Worm (Caenorhabditis elegans) whole organism, L1 larva: ENCODE results near the gene K08H10.10.

ENCODE experiments used
- C04F5.9 ChIP-seq: sonication (generic microtip); optimal IDR thresholded peaks from 2 replicates; lab custom pipeline; 2016; ENCODE audit warnings: missing genetic modification characterization, missing compliant biosample characterization
- C16A3.4 ChIP-seq: fragments of 150-350 bp; optimal IDR thresholded peaks from 2 replicates; lab custom pipeline; 2014; ENCODE audit warnings: missing biosample characterization, missing genetic modification characterization
- F16B12.6 ChIP-seq: fragments of 150-350 bp; optimal IDR thresholded peaks from 2 replicates; lab custom pipeline; 2014; ENCODE audit warnings: missing biosample characterization, missing genetic modification characterization
- Y116A8C.19 ChIP-seq: sonication (generic microtip); optimal IDR thresholded peaks from 2 replicates; lab custom pipeline; 2016; ENCODE audit warnings: missing compliant biosample characterization, missing genetic modification characterization, borderline replicate concordance
- alr-1 ChIP-seq: fragments of 200-800 bp; sonication (Bioruptor generic); optimal IDR thresholded peaks from 2 replicates; lab custom pipeline; 2018; ENCODE audit warnings: borderline replicate concordance, mild to moderate bottlenecking, missing genetic modification characterization, missing compliant biosample characterization
- aly-2 ChIP-seq: fragments of 150-350 bp; optimal IDR thresholded peaks from 2 replicates; lab custom pipeline; 2014; ENCODE audit warnings: missing biosample characterization, missing genetic modification characterization
- ama-1 ChIP-seq: fragments of 150-350 bp; optimal IDR thresholded peaks from 2 replicates; lab custom pipeline; 2014
- blmp-1 ChIP-seq: fragments of 150-350 bp; optimal IDR thresholded peaks from 2 replicates; lab custom pipeline; 2014; ENCODE audit warnings: missing biosample characterization, missing genetic modification characterization
- ceh-63 ChIP-seq: fragments of 200-800 bp; sonication (Bioruptor generic); optimal IDR thresholded peaks from 2 replicates; lab custom pipeline; 2018; ENCODE audit warnings: mild to moderate bottlenecking, missing genetic modification characterization, missing compliant biosample characterization
- ceh-8 ChIP-seq: fragments of 200-800 bp; sonication (Bioruptor generic); optimal IDR thresholded peaks from 2 replicates; lab custom pipeline; 2018; ENCODE audit warnings: mild to moderate bottlenecking, missing genetic modification characterization, moderate library complexity, missing compliant biosample characterization
- ceh-82 ChIP-seq, 3 experiments: fragments of 150-350 bp in 1 of 3; sonication (generic microtip) in 2 of 3; optimal IDR thresholded peaks; 2 replicates each; lab custom pipeline; 2014 to 2017; ENCODE audit warnings: missing biosample characterization in 3 of 3, missing genetic modification characterization in 3 of 3
- ceh-88 ChIP-seq: fragments of 200-800 bp; sonication (Bioruptor generic); IDR thresholded peaks from 2 replicates; pipeline ENCODE4 v1.3.6; 2022; ENCODE audit warnings: missing genetic modification characterization, missing compliant biosample characterization
- ces-1 ChIP-seq: fragments of 150-350 bp; optimal IDR thresholded peaks from 2 replicates; lab custom pipeline; 2014; ENCODE audit warnings: missing biosample characterization, missing genetic modification reagents, missing genetic modification characterization
- efl-1 ChIP-seq, 4 experiments: fragments of 150-350 bp; optimal IDR thresholded peaks in 3 of 4; peaks in 1 of 4; 1 replicate in 1 of 4; 2 replicates in 3 of 4; lab custom pipeline; 2014; ENCODE audit warnings: missing biosample characterization in 2 of 4, missing genetic modification characterization in 2 of 4, missing genetic modification reagents in 2 of 4
- efl-3 ChIP-seq: fragments of 200-800 bp; sonication (Bioruptor generic); optimal IDR thresholded peaks from 2 replicates; lab custom pipeline; 2018; ENCODE audit warnings: mild to moderate bottlenecking, missing genetic modification characterization, missing compliant biosample characterization
- egl-13 ChIP-seq: sonication (generic microtip); optimal IDR thresholded peaks from 2 replicates; lab custom pipeline; 2016; ENCODE audit warnings: missing genotype, missing genetic modification reagents, missing genetic modification characterization, missing compliant biosample characterization
- fkh-10 ChIP-seq: sonication (generic microtip); optimal IDR thresholded peaks from 2 replicates; lab custom pipeline; 2017; ENCODE audit warnings: missing biosample characterization, missing genetic modification reagents, missing genetic modification characterization
- fkh-8 ChIP-seq: sonication (generic microtip); optimal IDR thresholded peaks from 2 replicates; lab custom pipeline; 2016; ENCODE audit warnings: mild to moderate bottlenecking, missing genetic modification characterization, missing compliant biosample characterization
- fos-1 ChIP-seq: fragments of 150-350 bp; optimal IDR thresholded peaks from 2 replicates; lab custom pipeline; 2014; ENCODE audit warnings: missing biosample characterization, missing genetic modification characterization
- isw-1 ChIP-seq: fragments of 200-800 bp; sonication (Bioruptor generic); IDR thresholded peaks from 2 replicates; pipeline ENCODE4 v1.3.6; 2022; ENCODE audit warnings: missing genetic modification characterization, missing compliant biosample characterization
- jun-1 ChIP-seq: fragments of 150-350 bp; optimal IDR thresholded peaks from 2 replicates; lab custom pipeline; 2014; ENCODE audit warnings: missing biosample characterization, missing genetic modification reagents, missing genetic modification characterization
- lin-13 ChIP-seq: fragments of 150-350 bp; optimal IDR thresholded peaks from 2 replicates; lab custom pipeline; 2014; ENCODE audit warnings: missing biosample characterization, missing genetic modification reagents, missing genetic modification characterization
- lin-14 ChIP-seq: fragments of 200-800 bp; sonication (Bioruptor generic); optimal IDR thresholded peaks from 2 replicates; lab custom pipeline; 2018; ENCODE audit warnings: mild to moderate bottlenecking, missing genetic modification characterization, moderate library complexity, missing compliant biosample characterization
- lin-15B ChIP-seq: fragments of 150-350 bp; sonication (generic microtip); optimal IDR thresholded peaks from 3 replicates; lab custom pipeline; 2014; ENCODE audit warnings: missing biosample characterization, missing genetic modification characterization
- lin-35 ChIP-seq, 2 experiments: fragments of 150-350 bp; optimal IDR thresholded peaks; 2 replicates each; lab custom pipeline; 2014; ENCODE audit warnings: missing biosample characterization in 2 of 2, missing genetic modification characterization in 2 of 2, missing genetic modification reagents in 2 of 2
- lir-3 ChIP-seq: sonication (generic microtip); optimal IDR thresholded peaks from 2 replicates; lab custom pipeline; 2016; ENCODE audit warnings: mild to moderate bottlenecking, missing genetic modification characterization, moderate library complexity, missing compliant biosample characterization; ENCODE audit not compliant: poor library complexity
- nhr-19 ChIP-seq: fragments of 200-800 bp; sonication (Bioruptor generic); conservative IDR thresholded peaks from 2 replicates; pipeline ENCODE4 v1.3.6; 2022; ENCODE audit warnings: missing genetic modification characterization, missing compliant biosample characterization
- nhr-20 ChIP-seq: sonication (generic microtip); optimal IDR thresholded peaks from 2 replicates; lab custom pipeline; 2016; ENCODE audit warnings: mild to moderate bottlenecking, missing genetic modification characterization, missing compliant biosample characterization
- nhr-47 ChIP-seq: sonication (generic microtip); optimal IDR thresholded peaks from 2 replicates; lab custom pipeline; 2016; ENCODE audit warnings: mild to moderate bottlenecking, missing genetic modification characterization, moderate library complexity, missing compliant biosample characterization
- nhr-77 ChIP-seq: fragments of 150-350 bp; optimal IDR thresholded peaks from 2 replicates; lab custom pipeline; 2014; ENCODE audit warnings: missing biosample characterization, missing genetic modification characterization
- nhr-90 ChIP-seq: sonication (generic microtip); optimal IDR thresholded peaks from 2 replicates; lab custom pipeline; 2016; ENCODE audit warnings: mild to moderate bottlenecking, missing genetic modification characterization, missing compliant biosample characterization; ENCODE audit not compliant: poor library complexity
- rnt-1 ChIP-seq: sonication (generic microtip); optimal IDR thresholded peaks from 2 replicates; lab custom pipeline; 2016; ENCODE audit warnings: mild to moderate bottlenecking, missing genetic modification characterization, moderate library complexity, missing compliant biosample characterization
- snu-23 ChIP-seq: sonication (generic microtip); optimal IDR thresholded peaks from 2 replicates; lab custom pipeline; 2016; ENCODE audit warnings: missing genetic modification characterization, missing compliant biosample characterization
- sox-4 ChIP-seq: sonication (generic microtip); optimal IDR thresholded peaks from 2 replicates; lab custom pipeline; 2016; ENCODE audit warnings: missing genetic modification characterization, missing compliant biosample characterization
- sptf-1 ChIP-seq: fragments of 150-350 bp; optimal IDR thresholded peaks from 2 replicates; lab custom pipeline; 2014; ENCODE audit warnings: missing biosample characterization, missing genetic modification characterization
- sup-37 ChIP-seq: fragments of 200-800 bp; sonication (Bioruptor generic); optimal IDR thresholded peaks from 2 replicates; lab custom pipeline; 2018; ENCODE audit warnings: mild to moderate bottlenecking, missing genetic modification characterization, missing compliant biosample characterization
- unc-130 ChIP-seq: fragments of 150-350 bp; optimal IDR thresholded peaks from 2 replicates; lab custom pipeline; 2017; ENCODE audit warnings: missing biosample characterization, missing genetic modification characterization, inconsistent platforms
- unc-86 ChIP-seq: sonication (generic microtip); optimal IDR thresholded peaks from 2 replicates; lab custom pipeline; 2016; ENCODE audit warnings: missing genetic modification characterization, missing compliant biosample characterization
- unc-98 ChIP-seq: fragments of 200-800 bp; sonication (Bioruptor generic); IDR thresholded peaks from 2 replicates; pipeline ENCODE4 v1.3.6; 2022; ENCODE audit warnings: missing genetic modification characterization, missing compliant biosample characterization
- xbp-1 ChIP-seq: sonication (generic microtip); optimal IDR thresholded peaks from 2 replicates; lab custom pipeline; 2016; ENCODE audit warnings: missing genetic modification characterization, missing compliant biosample characterization
- zip-4 ChIP-seq: fragments of 200-800 bp; sonication (Bioruptor generic); optimal IDR thresholded peaks from 2 replicates; lab custom pipeline; 2018; ENCODE audit warnings: mild to moderate bottlenecking, missing genetic modification characterization, moderate library complexity, missing compliant biosample characterization

The K08H10.10 gene

DNA sequence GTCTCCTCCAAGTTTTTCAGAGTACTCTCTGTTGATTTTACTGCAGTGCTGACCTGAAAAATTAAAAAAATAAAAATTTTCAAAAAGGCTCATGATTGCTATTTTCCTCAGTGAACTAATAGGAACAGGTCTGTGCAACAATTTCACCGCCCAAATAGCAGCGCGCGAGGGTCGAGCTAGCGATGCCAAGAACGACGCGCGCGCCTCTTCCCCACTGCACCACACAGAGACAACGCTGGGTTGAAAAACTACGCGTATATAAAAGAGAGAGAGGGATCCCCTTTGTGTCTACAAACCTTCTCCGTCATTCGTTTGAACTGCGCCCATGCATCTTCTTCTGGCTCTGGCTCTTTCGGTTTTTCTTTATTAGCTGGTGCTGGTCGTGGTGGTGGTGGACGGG is 30.7 kb upstream of the K08H10.10 start (continued):
- TF ChIP-seq lir-3 (tag; lab: Kevin White, UChicago) (peak; percentile 52), jun-1 (tag; lab: Kevin White, UChicago) (peak; percentile 4), ceh-88 (0 out of 2 replicates have a peak, but pooled peaks have one; percentile 44), rnt-1 (tag; lab: Kevin White, UChicago) (peak; percentile 76), sup-37 (GFP tag; lab: Kevin White, UChicago) (no peak), ceh-63 (GFP tag; lab: Kevin White, UChicago) (peak; percentile 24), C16A3.4 (tag; lab: Kevin White, UChicago) (peak; percentile 54), lin-35 (GFP tag; optimal IDR thresholded peaks at IDR 0.05; lab: Kevin White, UChicago) (peak; percentile 45 to 74), alr-1 (no peak), ceh-8 (GFP tag; lab: Kevin White, UChicago) (peak; percentile 17), unc-86 (tag; lab: Kevin White, UChicago) (peak; percentile 55), xbp-1 (tag; lab: Kevin White, UChicago) (peak; percentile 54), nhr-20 (tag; lab: Kevin White, UChicago) (peak; percentile 72), F16B12.6 (peak; percentile 30)

DNA sequence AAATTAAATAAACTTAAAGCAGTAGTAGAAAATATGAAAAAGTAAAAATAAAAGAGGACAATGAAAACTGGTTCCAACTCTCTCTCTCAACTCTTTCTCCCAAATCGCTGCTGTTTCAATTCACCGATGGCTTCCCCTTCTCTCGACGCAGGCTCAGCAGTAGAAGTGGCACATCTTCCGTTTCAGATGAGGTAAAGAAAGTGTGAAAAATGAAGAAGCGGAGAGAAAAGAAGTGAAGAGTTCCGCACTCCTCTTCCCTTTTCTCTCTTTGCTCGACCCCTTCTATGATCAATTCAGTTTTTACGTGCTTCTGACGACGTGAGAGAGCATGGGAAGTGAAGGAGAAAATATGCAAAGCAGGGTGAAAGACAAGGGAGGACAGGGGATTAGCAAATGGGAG is 26.6 kb upstream of the K08H10.10 start:
- peak in 1 of 3 experiments; percentile 10 for TF ChIP-seq ceh-82 (tag; optimal IDR thresholded peaks at IDR 0.05; lab: Kevin White, UChicago)
- peak; percentile 31 for TF ChIP-seq nhr-47 (tag; lab: Kevin White, UChicago)
- no peak for TF ChIP-seq nhr-90
- no peak for TF ChIP-seq C04F5.9 (tag; lab: Kevin White, UChicago)
- no peak for TF ChIP-seq efl-3 (GFP tag; lab: Kevin White, UChicago)
- TF ChIP-seq F16B12.6 = no peak
- TF ChIP-seq sox-4 (tag; lab: Kevin White, UChicago) = no peak
- TF ChIP-seq ces-1 (GFP tag; lab: Kevin White, UChicago) = no peak
- no peak for TF ChIP-seq efl-1 (optimal IDR thresholded peaks at IDR 0.05; lab: Kevin White, UChicago)
- TF ChIP-seq efl-1 (GFP tag; optimal IDR thresholded peaks at IDR 0.05 in 1 of 2; lab: Kevin White, UChicago) = peak in 1 of 2 experiments; percentile 72
- TF ChIP-seq fkh-8 = peak; percentile 35
- no peak for TF ChIP-seq sptf-1
- TF ChIP-seq alr-1 = no peak
- TF ChIP-seq fos-1 (tag; lab: Kevin White, UChicago) = no peak
- no peak for TF ChIP-seq aly-2 (tag; lab: Kevin White, UChicago)
- TF ChIP-seq ceh-88 = no peak
- no peak for TF ChIP-seq ama-1 (lab: Kevin White, UChicago)
- no peak for TF ChIP-seq nhr-19 (GFP tag; lab: Robert Waterston, UW)
- no peak for TF ChIP-seq Y116A8C.19 (tag; lab: Kevin White, UChicago)
- TF ChIP-seq lin-15B = no peak
- TF ChIP-seq unc-98 = no peak
- no peak for TF ChIP-seq xbp-1 (tag; lab: Kevin White, UChicago)
- TF ChIP-seq sup-37 (GFP tag; lab: Kevin White, UChicago) = no peak
- TF ChIP-seq nhr-77 (tag; lab: Kevin White, UChicago) = no peak
- no peak for TF ChIP-seq snu-23 (GFP tag; lab: Kevin White, UChicago)
- TF ChIP-seq lin-14 (GFP tag; lab: Kevin White, UChicago) = peak; percentile 82
- peak; percentile 17 for TF ChIP-seq egl-13 (tag; lab: Kevin White, UChicago)
- peak; percentile 67 for TF ChIP-seq fkh-10
- no peak for TF ChIP-seq blmp-1 (tag; lab: Kevin White, UChicago)
- no peak for TF ChIP-seq lin-35 (GFP tag; optimal IDR thresholded peaks at IDR 0.05; lab: Kevin White, UChicago)
- TF ChIP-seq isw-1 = peak; percentile 13; the same call in 1 of the 2 replicates
- TF ChIP-seq zip-4 (GFP tag; lab: Kevin White, UChicago) = no peak
- TF ChIP-seq lin-13 (GFP tag; lab: Kevin White, UChicago) = no peak
- TF ChIP-seq unc-130 (tag; lab: Kevin White, UChicago) = no peak
